Worm (Caenorhabditis elegans) whole organism, L1 larva: ENCODE data around the gene Y56A3A.22.

Experiments used
- C34B4.2 ChIP-seq: sonication (generic microtip); optimal IDR thresholded peaks from 2 replicates; lab custom pipeline; 2017; ENCODE audit warnings: mild to moderate bottlenecking, missing genetic modification characterization, missing compliant biosample characterization
- alr-1 ChIP-seq: fragments of 200-800 bp; sonication (Bioruptor generic); optimal IDR thresholded peaks from 2 replicates; lab custom pipeline; 2018; ENCODE audit warnings: borderline replicate concordance, mild to moderate bottlenecking, missing genetic modification characterization, missing compliant biosample characterization
- ces-1 ChIP-seq: fragments of 150-350 bp; optimal IDR thresholded peaks from 2 replicates; lab custom pipeline; 2014; ENCODE audit warnings: missing biosample characterization, missing genetic modification reagents, missing genetic modification characterization
- nhr-20 ChIP-seq: sonication (generic microtip); optimal IDR thresholded peaks from 2 replicates; lab custom pipeline; 2016; ENCODE audit warnings: mild to moderate bottlenecking, missing genetic modification characterization, missing compliant biosample characterization
- nhr-237 ChIP-seq: fragments of 150-350 bp; optimal IDR thresholded peaks from 2 replicates; lab custom pipeline; 2014; ENCODE audit warnings: missing biosample characterization, missing genetic modification characterization
- nhr-90 ChIP-seq: sonication (generic microtip); optimal IDR thresholded peaks from 2 replicates; lab custom pipeline; 2016; ENCODE audit warnings: mild to moderate bottlenecking, missing genetic modification characterization, missing compliant biosample characterization; ENCODE audit not compliant: poor library complexity
- pqm-1 ChIP-seq: sonication (generic microtip); optimal IDR thresholded peaks from 3 replicates; lab custom pipeline; 2017; ENCODE audit warnings: missing biosample characterization, missing genetic modification characterization
- tbx-2 ChIP-seq: sonication (generic microtip); optimal IDR thresholded peaks from 2 replicates; lab custom pipeline; 2016; ENCODE audit warnings: missing genetic modification characterization, missing compliant biosample characterization
- xbp-1 ChIP-seq: sonication (generic microtip); optimal IDR thresholded peaks from 2 replicates; lab custom pipeline; 2016; ENCODE audit warnings: missing genetic modification characterization, missing compliant biosample characterization

DNA sequence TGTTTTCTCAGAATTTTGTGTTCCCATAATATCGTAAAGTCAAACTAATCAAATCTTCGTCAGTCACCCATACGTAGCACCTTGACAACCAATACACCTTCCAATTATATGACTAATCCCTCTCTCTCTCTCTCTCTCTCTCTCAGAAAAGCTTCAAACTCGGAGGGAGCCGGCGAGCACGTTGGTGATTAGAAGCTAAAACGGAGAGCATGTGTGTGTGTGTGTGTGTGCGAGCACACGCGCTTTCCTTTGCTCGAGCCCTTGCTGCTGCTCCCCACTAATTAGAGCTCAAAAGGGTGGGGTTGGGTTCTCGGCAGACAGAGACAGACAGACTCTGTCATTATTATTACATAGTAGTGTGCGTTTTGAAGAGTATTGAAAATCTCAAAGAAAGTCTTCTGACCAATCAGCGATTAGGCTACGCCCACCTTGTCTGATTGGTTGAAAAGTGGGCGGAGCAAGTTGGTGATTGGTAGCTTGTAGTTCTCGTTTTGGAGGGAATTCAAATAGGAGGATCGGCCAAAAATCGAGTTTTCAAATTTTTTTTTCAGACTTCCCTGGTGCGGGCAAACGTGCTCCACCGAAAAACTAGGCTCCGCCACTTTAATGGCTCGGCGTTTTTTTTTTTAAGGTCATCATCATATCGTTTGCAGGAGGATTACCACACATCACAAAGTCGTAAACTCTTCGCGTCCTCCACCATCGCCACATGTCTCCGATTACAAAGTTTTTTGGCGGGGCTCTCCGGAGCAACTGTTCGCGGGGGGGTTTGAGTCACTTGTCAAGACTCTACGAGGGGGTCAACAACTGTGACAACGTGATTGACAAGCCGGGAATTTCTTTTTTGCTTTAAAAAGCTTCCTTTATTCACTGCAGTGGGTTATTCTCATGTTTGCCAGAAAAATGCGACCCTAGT is 13.8 kb downstream of the Y56A3A.22 start:
- peak; percentile 13 for TF ChIP-seq nhr-20 (tag; lab: Kevin White, UChicago)
- TF ChIP-seq nhr-237: no peak
- TF ChIP-seq nhr-90 (tag; lab: Kevin White, UChicago): no peak
- no peak for TF ChIP-seq pqm-1
- TF ChIP-seq ces-1 (GFP tag; lab: Kevin White, UChicago): no peak
- no peak for TF ChIP-seq C34B4.2 (tag; lab: Kevin White, UChicago)
- TF ChIP-seq alr-1 (tag; lab: Kevin White, UChicago): no peak
- TF ChIP-seq tbx-2 (tag; lab: Kevin White, UChicago): no peak
- peak; percentile 79 for TF ChIP-seq xbp-1
